Worm (Caenorhabditis elegans): ENCODE measurements around the gene ykt-6.

DNA sequence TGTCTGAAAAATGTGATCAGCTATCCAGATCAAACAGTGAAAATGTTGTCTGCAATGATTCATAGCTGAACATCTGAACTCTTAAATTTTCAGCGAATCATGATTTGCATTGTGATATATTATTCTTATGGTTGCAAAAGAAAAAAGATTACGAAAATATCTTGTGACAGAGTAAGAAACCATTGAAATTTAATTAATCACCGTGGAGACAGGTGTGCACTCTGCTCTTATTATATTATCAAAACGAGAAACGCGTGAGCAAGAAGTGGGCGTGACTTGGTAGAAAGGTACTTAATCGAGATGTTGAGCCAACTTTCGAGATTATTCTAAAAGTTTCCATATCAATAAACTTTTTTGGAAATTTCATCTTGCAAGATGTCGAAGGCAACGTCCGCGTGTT lies 44.4 kb downstream of the ykt-6 start, which contains the start of gene osm-10:
- no peak for TF ChIP-seq klf-2 (GFP tag; conservative IDR thresholded peaks at IDR 0.05)
- TF ChIP-seq med-1 (GFP tag; optimal IDR thresholded peaks at IDR 0.05; ENCODE audit: insufficient read depth), result no peak
- TF ChIP-seq cog-1 (tag; optimal IDR thresholded peaks at IDR 0.05), result no peak
